Fruit fly (Drosophila melanogaster) whole organism, embryonic: Measurements from ENCODE around the gene Cul2.

ENCODE experiments used
- Abd-B ChIP-seq: fragments of 200-800 bp; sonication (Bioruptor generic); optimal IDR thresholded peaks from 2 replicates; lab custom pipeline; 2018; ENCODE audit warnings: missing biosample characterization, mild to moderate bottlenecking, missing genetic modification characterization, moderate library complexity
- CG10147 ChIP-seq: fragments of 200-800 bp; sonication (Bioruptor generic); optimal IDR thresholded peaks from 2 replicates; lab custom pipeline; 2019; ENCODE audit warnings: missing biosample characterization, mild to moderate bottlenecking, missing genetic modification characterization, moderate library complexity
- CG10267 ChIP-seq: fragments of 200-800 bp; sonication (Bioruptor generic); optimal IDR thresholded peaks from 2 replicates; lab custom pipeline; 2018; ENCODE audit warnings: missing biosample characterization, mild to moderate bottlenecking, missing genetic modification characterization, moderate library complexity
- CG10654 ChIP-seq: fragments of 200-800 bp; sonication (Bioruptor generic); optimal IDR thresholded peaks from 2 replicates; lab custom pipeline; 2016; ENCODE audit warnings: missing biosample characterization, missing genetic modification characterization
- CG12659 ChIP-seq: fragments of 200-800 bp; sonication (Bioruptor generic); optimal IDR thresholded peaks from 3 replicates; lab custom pipeline; 2017; ENCODE audit warnings: mild to moderate bottlenecking, missing biosample characterization, missing genetic modification reagents, missing genetic modification characterization
- CG13287 ChIP-seq: fragments of 200-800 bp; sonication (Bioruptor generic); IDR thresholded peaks from 2 replicates; pipeline ENCODE4 v1.3.6; 2022; ENCODE audit warnings: missing biosample characterization, missing genetic modification characterization; ENCODE audit not compliant: partially characterized antibody
- CG13424 ChIP-seq: fragments of 200-800 bp; sonication (Bioruptor generic); optimal IDR thresholded peaks from 2 replicates; lab custom pipeline; 2019; ENCODE audit warnings: missing biosample characterization, mild to moderate bottlenecking, missing genetic modification characterization, moderate library complexity
- CG1603 ChIP-seq: fragments of 200-800 bp; sonication (Bioruptor generic); optimal IDR thresholded peaks from 2 replicates; lab custom pipeline; 2019; ENCODE audit warnings: missing biosample characterization, mild to moderate bottlenecking, missing genetic modification characterization, moderate library complexity
- CG18619 ChIP-seq: fragments of 200-800 bp; sonication (Bioruptor generic); optimal IDR thresholded peaks from 3 replicates; lab custom pipeline; 2017; ENCODE audit warnings: missing biosample characterization, mild to moderate bottlenecking, missing genetic modification characterization
- CG2875 ChIP-seq: fragments of 200-800 bp; sonication (Bioruptor generic); optimal IDR thresholded peaks from 2 replicates; lab custom pipeline; 2017; ENCODE audit warnings: missing biosample characterization, mild to moderate bottlenecking, missing genetic modification characterization, missing genetic modification reagents
- CG2889 ChIP-seq: fragments of 200-800 bp; sonication (Bioruptor generic); IDR thresholded peaks from 3 replicates; pipeline ENCODE4 v1.3.6; 2022; ENCODE audit warnings: missing biosample characterization, missing genetic modification characterization
- CG3995 ChIP-seq: fragments of 200-800 bp; sonication (Bioruptor generic); optimal IDR thresholded peaks from 3 replicates; lab custom pipeline; 2016; ENCODE audit warnings: missing biosample characterization, missing genetic modification characterization
- CG4360 ChIP-seq: fragments of 200-800 bp; sonication (Bioruptor generic); IDR thresholded peaks from 2 replicates; pipeline ENCODE4 v1.3.6; 2022; ENCODE audit warnings: missing biosample characterization, missing genetic modification characterization
- CG6175 ChIP-seq: fragments of 200-800 bp; sonication (Bioruptor generic); IDR thresholded peaks from 3 replicates; pipeline ENCODE4 v1.3.6; 2022; ENCODE audit warnings: missing biosample characterization, missing genetic modification characterization
- CG8478 ChIP-seq: fragments of >200 bp; optimal IDR thresholded peaks from 2 replicates; lab custom pipeline; 2018
- CG9876 ChIP-seq: fragments of 200-800 bp; sonication (Bioruptor generic); optimal IDR thresholded peaks from 2 replicates; lab custom pipeline; 2016; ENCODE audit warnings: missing biosample characterization, missing genetic modification characterization
- D ChIP-seq, 2 experiments: fragments of 200-800 bp in 1 of 2; fragments of >200 bp in 1 of 2; sonication (Bioruptor generic) in 1 of 2; optimal IDR thresholded peaks; 2 replicates in 1 of 2; 3 replicates in 1 of 2; lab custom pipeline; 2017; ENCODE audit warnings: mild to moderate bottlenecking in 1 of 2, missing biosample characterization in 1 of 2, missing genetic modification characterization in 1 of 2, missing genetic modification reagents in 1 of 2
- Ets65A ChIP-seq: fragments of 200-800 bp; sonication (Bioruptor generic); peaks from one replicate; lab custom pipeline; 2016; ENCODE audit warnings: missing biosample characterization, missing genetic modification characterization
- Fer3 ChIP-seq: fragments of 200-800 bp; sonication (Bioruptor generic); optimal IDR thresholded peaks from 2 replicates; lab custom pipeline; 2018; ENCODE audit warnings: missing biosample characterization, mild to moderate bottlenecking, missing genetic modification characterization, moderate library complexity
- H15 ChIP-seq: fragments of 200-800 bp; sonication (Bioruptor generic); IDR thresholded peaks from 3 replicates; pipeline ENCODE4 v1.3.6; 2022; ENCODE audit warnings: missing biosample characterization, missing genetic modification characterization
- Hsf ChIP-seq: fragments of 200-800 bp; sonication (Bioruptor generic); optimal IDR thresholded peaks from 3 replicates; lab custom pipeline; 2016; ENCODE audit warnings: missing biosample characterization, missing genetic modification characterization
- Jarid2 ChIP-seq: fragments of 200-800 bp; sonication (Bioruptor generic); optimal IDR thresholded peaks from 3 replicates; lab custom pipeline; 2017; ENCODE audit warnings: mild to moderate bottlenecking, missing biosample characterization, missing genetic modification reagents, missing genetic modification characterization
- Neu2 ChIP-seq: fragments of 200-800 bp; sonication (Bioruptor generic); optimal IDR thresholded peaks from 3 replicates; lab custom pipeline; 2016; ENCODE audit warnings: missing biosample characterization, missing genetic modification characterization, borderline replicate concordance
- Opbp ChIP-seq: fragments of 200-800 bp; sonication (Bioruptor generic); IDR thresholded peaks from 3 replicates; pipeline ENCODE4 v1.3.6; 2022; ENCODE audit warnings: missing biosample characterization, missing genetic modification characterization; ENCODE audit not compliant: partially characterized antibody
- Optix ChIP-seq: fragments of 200-800 bp; sonication (Bioruptor generic); IDR thresholded peaks from 3 replicates; pipeline ENCODE4 v1.3.6; 2022; ENCODE audit warnings: missing biosample characterization, missing genetic modification characterization
- Taf1 ChIP-seq: fragments of 200-800 bp; sonication (Bioruptor generic); IDR thresholded peaks from 2 replicates; pipeline ENCODE4 v1.3.6; 2022; ENCODE audit warnings: missing biosample characterization, missing genetic modification characterization
- ac ChIP-seq: fragments of 200-800 bp; sonication (Bioruptor generic); optimal IDR thresholded peaks from 3 replicates; lab custom pipeline; 2017; ENCODE audit warnings: missing biosample characterization, mild to moderate bottlenecking, missing genetic modification characterization
- al ChIP-seq: fragments of 200-800 bp; sonication (Bioruptor generic); IDR thresholded peaks from 2 replicates; pipeline ENCODE4 v1.3.6; 2022; ENCODE audit warnings: missing biosample characterization, missing genetic modification characterization
- amos ChIP-seq: fragments of 200-800 bp; sonication (Bioruptor generic); IDR thresholded peaks from 2 replicates; pipeline ENCODE4 v1.3.6; 2022; ENCODE audit warnings: missing biosample characterization, missing genetic modification characterization; ENCODE audit not compliant: partially characterized antibody
- ara ChIP-seq: fragments of 200-800 bp; sonication (Bioruptor generic); IDR thresholded peaks from 2 replicates; pipeline ENCODE4 v1.3.6; 2022; ENCODE audit warnings: missing biosample characterization, missing genetic modification characterization
- ase ChIP-seq: fragments of 200-800 bp; sonication (Bioruptor generic); IDR thresholded peaks from 3 replicates; pipeline ENCODE4 v1.3.6; 2022; ENCODE audit warnings: missing biosample characterization, missing genetic modification characterization
- caup ChIP-seq: fragments of 200-800 bp; sonication (Bioruptor generic); optimal IDR thresholded peaks from 3 replicates; lab custom pipeline; 2017; ENCODE audit warnings: missing biosample characterization, mild to moderate bottlenecking, missing genetic modification characterization, moderate library complexity; ENCODE audit not compliant: severe bottlenecking
- chinmo ChIP-seq: fragments of 200-800 bp; sonication (Bioruptor generic); IDR thresholded peaks from 4 replicates; pipeline ENCODE4 v1.3.6; 2022; ENCODE audit warnings: missing biosample characterization, missing genetic modification characterization; ENCODE audit not compliant: partially characterized antibody
- crol ChIP-seq: fragments of 200-800 bp; sonication (Bioruptor generic); IDR thresholded peaks from 2 replicates; pipeline ENCODE4 v1.3.6; 2022; ENCODE audit warnings: missing biosample characterization, missing genetic modification characterization
- disco-r ChIP-seq: fragments of 200-800 bp; sonication (Bioruptor generic); optimal IDR thresholded peaks from 2 replicates; lab custom pipeline; 2016; ENCODE audit warnings: missing biosample characterization, missing genetic modification characterization
- ewg ChIP-seq: fragments of 200-800 bp; sonication (Bioruptor generic); optimal IDR thresholded peaks from 3 replicates; lab custom pipeline; 2017; ENCODE audit warnings: mild to moderate bottlenecking, missing biosample characterization, missing genetic modification reagents, missing genetic modification characterization
- gem ChIP-seq: fragments of 200-800 bp; sonication (Bioruptor generic); optimal IDR thresholded peaks from 2 replicates; lab custom pipeline; 2019; ENCODE audit warnings: missing biosample characterization, mild to moderate bottlenecking, missing genetic modification characterization, moderate library complexity
- ken ChIP-seq: fragments of 200-800 bp; sonication (Bioruptor generic); IDR thresholded peaks from 3 replicates; pipeline ENCODE4 v1.3.6; 2022; ENCODE audit warnings: missing biosample characterization, missing genetic modification characterization
- mam ChIP-seq: fragments of 200-800 bp; sonication (Bioruptor generic); optimal IDR thresholded peaks from 3 replicates; lab custom pipeline; 2016; ENCODE audit warnings: missing biosample characterization, missing genetic modification characterization
- rib ChIP-seq: fragments of 200-800 bp; sonication (Bioruptor generic); IDR thresholded peaks from 2 replicates; pipeline ENCODE4 v1.3.6; 2022; ENCODE audit warnings: missing biosample characterization, missing genetic modification characterization
- schlank ChIP-seq: fragments of 200-800 bp; sonication (Bioruptor generic); optimal IDR thresholded peaks from 2 replicates; lab custom pipeline; 2018; ENCODE audit warnings: missing biosample characterization, mild to moderate bottlenecking, missing genetic modification characterization
- sd ChIP-seq: fragments of 200-800 bp; sonication (Bioruptor generic); optimal IDR thresholded peaks from 3 replicates; lab custom pipeline; 2018; ENCODE audit warnings: missing biosample characterization, mild to moderate bottlenecking, missing genetic modification characterization, moderate library complexity
- shn ChIP-seq: fragments of 200-800 bp; sonication (Bioruptor generic); optimal IDR thresholded peaks from 3 replicates; lab custom pipeline; 2016; ENCODE audit warnings: missing biosample characterization, missing genetic modification characterization
- so ChIP-seq: fragments of 200-800 bp; sonication (Bioruptor generic); IDR thresholded peaks from 3 replicates; pipeline ENCODE4 v1.3.6; 2022; ENCODE audit warnings: missing biosample characterization, missing genetic modification characterization
- sqz ChIP-seq: fragments of 200-800 bp; sonication (Bioruptor generic); optimal IDR thresholded peaks from 3 replicates; lab custom pipeline; 2018; ENCODE audit warnings: missing biosample characterization, mild to moderate bottlenecking, missing genetic modification characterization
- tna ChIP-seq: fragments of 200-800 bp; sonication (Bioruptor generic); IDR thresholded peaks from 2 replicates; pipeline ENCODE4 v1.3.6; 2022; ENCODE audit warnings: missing biosample characterization, missing genetic modification characterization; ENCODE audit not compliant: partially characterized antibody
- tup ChIP-seq: fragments of 200-800 bp; sonication (Bioruptor generic); optimal IDR thresholded peaks from 2 replicates; lab custom pipeline; 2016; ENCODE audit warnings: missing biosample characterization, mild to moderate bottlenecking, missing genetic modification characterization, moderate library complexity
- tx ChIP-seq: fragments of 200-800 bp; sonication (Bioruptor generic); optimal IDR thresholded peaks from 2 replicates; lab custom pipeline; 2016; ENCODE audit warnings: missing biosample characterization, missing genetic modification characterization
- wdn ChIP-seq: fragments of 200-800 bp; sonication (Bioruptor generic); IDR thresholded peaks from 2 replicates; pipeline ENCODE4 v1.3.6; 2022; ENCODE audit warnings: missing biosample characterization, missing genetic modification characterization
- zen2 ChIP-seq: fragments of 200-800 bp; sonication (Bioruptor generic); IDR thresholded peaks from 3 replicates; pipeline ENCODE4 v1.3.6; 2022; ENCODE audit warnings: missing biosample characterization, missing genetic modification characterization; ENCODE audit not compliant: partially characterized antibody

Gene Cul2

dm6 chr2L:21683768-21684225 is 25.3 kb downstream of the Cul2 start, which contains the start of gene nolo (continued):
- TF ChIP-seq Ets65A (GFP tag; lab: Kevin White, UChicago) (no peak), ewg (GFP tag; lab: Kevin White, UChicago) (peak; percentile 10), Jarid2 (peak; percentile 12), CG2889 (GFP tag; lab: Robert Waterston, UW) (no peak), CG18619 (GFP tag; lab: Kevin White, UChicago) (no peak), Opbp (no peak; the same call in 2 of the 3 replicates), CG13287 (peak; percentile 72), CG8478 (lab: Kevin White, UChicago) (no peak), ara (GFP tag; lab: Robert Waterston, UW) (no peak), rib (GFP tag; lab: Robert Waterston, UW) (no peak), mam (no peak), CG6175 (no peak), wdn (GFP tag; lab: Robert Waterston, UW) (no peak), Fer3 (tag; lab: Kevin White, UChicago) (no peak), al (GFP tag; lab: Robert Waterston, UW) (no peak), ac (GFP tag; lab: Kevin White, UChicago) (no peak), CG13424 (tag; lab: Kevin White, UChicago) (no peak), D (optimal IDR thresholded peaks at IDR 0.05; lab: Kevin White, UChicago) (no peak), D (GFP tag; optimal IDR thresholded peaks at IDR 0.05; lab: Kevin White, UChicago) (no peak), CG2875 (GFP tag; lab: Kevin White, UChicago) (no peak), so (GFP tag; lab: Robert Waterston, UW) (no peak), Optix (no peak), chinmo (GFP tag; lab: Robert Waterston, UW) (peak; percentile 74; the same call in 2 of the 4 replicates), schlank (tag; lab: Kevin White, UChicago) (no peak), ken (GFP tag; lab: Robert Waterston, UW) (no peak), Hsf (GFP tag; lab: Kevin White, UChicago) (no peak), H15 (GFP tag; lab: Robert Waterston, UW) (no peak), zen2 (0 out of 3 replicates have a peak, but pooled peaks have one; percentile 61), gem (tag; lab: Kevin White, UChicago) (no peak), ase (GFP tag; lab: Robert Waterston, UW) (no peak), CG10654 (no peak), CG10147 (GFP tag; lab: Kevin White, UChicago) (no peak), Neu2 (GFP tag; lab: Kevin White, UChicago) (no peak), amos (GFP tag; lab: Robert Waterston, UW) (peak; percentile 64; the same call in 1 of the 2 replicates), Abd-B (GFP tag; lab: Kevin White, UChicago) (no peak), CG1603 (no peak), CG12659 (GFP tag; lab: Kevin White, UChicago) (no peak), shn (GFP tag; lab: Kevin White, UChicago) (no peak), crol (GFP tag; lab: Robert Waterston, UW) (no peak), CG4360 (GFP tag; lab: Robert Waterston, UW) (no peak), CG9876 (GFP tag; lab: Kevin White, UChicago) (no peak), disco-r (GFP tag; lab: Kevin White, UChicago) (no peak), sqz (peak; percentile 97), tna (no peak), tup (GFP tag; lab: Kevin White, UChicago) (no peak), Taf1 (no peak), sd (no peak), CG10267 (no peak), CG3995 (peak; percentile 40), tx (GFP tag; lab: Kevin White, UChicago) (no peak), caup (GFP tag; lab: Kevin White, UChicago) (no peak)
